Worm (Caenorhabditis elegans): ENCODE data around the gene plep-1.
"Not testable (repeated sequence)": the region's sequence is repeated elsewhere in the genome, so short reads cannot be mapped to it uniquely, and the experiment has no call there.

ce11 chrII:4309112-4309511 lies 2.9 kb downstream of the plep-1 start:
- TF ChIP-seq nhr-76 (tag; optimal IDR thresholded peaks at IDR 0.05); pha-4 (GFP tag; IDR thresholded peaks at IDR 0.05); pha-4 (tag; optimal IDR thresholded peaks at IDR 0.05): not testable (repeated sequence)

Data from whole organism, L4 larva.